Worm (Caenorhabditis elegans) whole organism, L3 larva: ENCODE data around the gene F19H6.4.

Experiments
- R02D3.7 ChIP-seq: fragments of 150-350 bp; optimal IDR thresholded peaks from 2 replicates; lab custom pipeline; 2014; ENCODE audit warnings: missing biosample characterization, missing genetic modification characterization
- ZK546.5 ChIP-seq: sonication (generic microtip); optimal IDR thresholded peaks from 2 replicates; lab custom pipeline; 2017; ENCODE audit warnings: missing biosample characterization, missing genetic modification characterization
- aly-2 ChIP-seq: fragments of 150-350 bp; optimal IDR thresholded peaks from 2 replicates; lab custom pipeline; 2014; ENCODE audit warnings: missing biosample characterization, missing genetic modification characterization
- ama-1 ChIP-seq: fragments of 150-350 bp; optimal IDR thresholded peaks from 2 replicates; lab custom pipeline; 2018
- ceh-28 ChIP-seq: fragments of 150-350 bp; optimal IDR thresholded peaks from 2 replicates; lab custom pipeline; 2014; ENCODE audit warnings: missing biosample characterization, missing genetic modification reagents, missing genetic modification characterization
- ceh-82 ChIP-seq: fragments of 150-350 bp; optimal IDR thresholded peaks from 2 replicates; lab custom pipeline; 2014; ENCODE audit warnings: missing biosample characterization, missing genetic modification characterization
- ceh-9 ChIP-seq: sonication (generic microtip); optimal IDR thresholded peaks from 2 replicates; lab custom pipeline; 2018; ENCODE audit warnings: missing biosample characterization, missing genetic modification characterization
- daf-12 ChIP-seq: fragments of 150-350 bp; optimal IDR thresholded peaks from 2 replicates; lab custom pipeline; 2014; ENCODE audit warnings: missing biosample characterization, missing genetic modification reagents, missing genetic modification characterization
- egl-27 ChIP-seq: sonication (generic microtip); optimal IDR thresholded peaks from 4 replicates; lab custom pipeline; 2017; ENCODE audit warnings: missing biosample characterization, missing genetic modification reagents, missing genetic modification characterization
- elt-1 ChIP-seq: fragments of 150-350 bp; optimal IDR thresholded peaks from 2 replicates; lab custom pipeline; 2014; ENCODE audit warnings: missing biosample characterization, missing genetic modification characterization
- elt-2 ChIP-seq: sonication (generic microtip); optimal IDR thresholded peaks from 2 replicates; lab custom pipeline; 2016; ENCODE audit warnings: missing genetic modification reagents, mild to moderate bottlenecking, missing genetic modification characterization, missing compliant biosample characterization
- elt-3 ChIP-seq, 3 experiments: fragments of 150-350 bp in 1 of 3; sonication (generic microtip) in 2 of 3; optimal IDR thresholded peaks; 2 replicates in 2 of 3; 4 replicates in 1 of 3; lab custom pipeline; 2014 to 2017; ENCODE audit warnings: missing biosample characterization in 3 of 3, missing genetic modification characterization in 3 of 3
- eor-1 ChIP-seq, 2 experiments: fragments of 150-350 bp; optimal IDR thresholded peaks; 2 replicates each; lab custom pipeline; 2014 to 2018; ENCODE audit warnings: missing biosample characterization in 2 of 2, missing genetic modification characterization in 2 of 2
- fkh-10 ChIP-seq: sonication (generic microtip); optimal IDR thresholded peaks from 2 replicates; lab custom pipeline; 2017; ENCODE audit warnings: missing biosample characterization, missing genetic modification reagents, missing genetic modification characterization
- fkh-2 ChIP-seq: fragments of 150-350 bp; optimal IDR thresholded peaks from 2 replicates; lab custom pipeline; 2014; ENCODE audit warnings: missing biosample characterization, missing genetic modification reagents, missing genetic modification characterization
- hmg-11 ChIP-seq: sonication (generic microtip); optimal IDR thresholded peaks from 2 replicates; lab custom pipeline; 2016; ENCODE audit warnings: missing genetic modification characterization, missing compliant biosample characterization
- lin-39 ChIP-seq: fragments of 150-350 bp; optimal IDR thresholded peaks from 2 replicates; lab custom pipeline; 2018; ENCODE audit warnings: missing biosample characterization, missing genetic modification reagents, missing genetic modification characterization
- mdl-1 ChIP-seq: fragments of 150-350 bp; optimal IDR thresholded peaks from 2 replicates; lab custom pipeline; 2014; ENCODE audit warnings: missing biosample characterization, missing genetic modification characterization
- mml-1 ChIP-seq: fragments of 150-350 bp; sonication (generic microtip); optimal IDR thresholded peaks from 3 replicates; lab custom pipeline; 2014; ENCODE audit warnings: missing biosample characterization, missing genetic modification characterization
- nhr-11 ChIP-seq: fragments of 150-350 bp; optimal IDR thresholded peaks from 2 replicates; lab custom pipeline; 2014; ENCODE audit warnings: missing biosample characterization, missing genetic modification characterization
- nhr-23 ChIP-seq: fragments of 150-350 bp; optimal IDR thresholded peaks from 2 replicates; lab custom pipeline; 2014; ENCODE audit warnings: missing biosample characterization, missing genetic modification reagents, missing genetic modification characterization
- nhr-237 ChIP-seq: fragments of 150-350 bp; optimal IDR thresholded peaks from 2 replicates; lab custom pipeline; 2014; ENCODE audit warnings: missing biosample characterization, missing genetic modification characterization
- nhr-43 ChIP-seq: sonication (generic microtip); optimal IDR thresholded peaks from 2 replicates; lab custom pipeline; 2016; ENCODE audit warnings: mild to moderate bottlenecking, missing genetic modification characterization, missing compliant biosample characterization; ENCODE audit not compliant: poor library complexity, severe bottlenecking
- nhr-67 ChIP-seq: fragments of 150-350 bp; optimal IDR thresholded peaks from 2 replicates; lab custom pipeline; 2014; ENCODE audit warnings: missing biosample characterization, missing genetic modification characterization
- nhr-77 ChIP-seq: fragments of 150-350 bp; optimal IDR thresholded peaks from 2 replicates; lab custom pipeline; 2014; ENCODE audit warnings: missing biosample characterization, missing genetic modification characterization
- pha-4 ChIP-seq: fragments of 150-350 bp; optimal IDR thresholded peaks from 2 replicates; lab custom pipeline; 2014; ENCODE audit warnings: missing biosample characterization, missing genetic modification reagents, missing genetic modification characterization
- pqm-1 ChIP-seq: fragments of 150-350 bp; optimal IDR thresholded peaks from 2 replicates; lab custom pipeline; 2017; ENCODE audit warnings: missing biosample characterization, missing genetic modification characterization, inconsistent platforms
- sea-2 ChIP-seq: fragments of 150-350 bp; sonication (generic microtip); optimal IDR thresholded peaks from 4 replicates; lab custom pipeline; 2014; ENCODE audit warnings: missing biosample characterization, missing genetic modification reagents, missing genetic modification characterization
- snpc-4 ChIP-seq: fragments of 150-350 bp; optimal IDR thresholded peaks from 2 replicates; lab custom pipeline; 2014; ENCODE audit warnings: missing biosample characterization, missing genetic modification characterization
- tbx-2 ChIP-seq: sonication (generic microtip); optimal IDR thresholded peaks from 2 replicates; lab custom pipeline; 2016; ENCODE audit warnings: mild to moderate bottlenecking, missing genetic modification characterization, missing compliant biosample characterization
- unc-39 ChIP-seq: sonication (generic microtip); optimal IDR thresholded peaks from 4 replicates; lab custom pipeline; 2017; ENCODE audit warnings: missing biosample characterization, missing genetic modification characterization
- unc-62 ChIP-seq: fragments of 150-350 bp; sonication (generic microtip); optimal IDR thresholded peaks from 4 replicates; lab custom pipeline; 2014; ENCODE audit warnings: missing biosample characterization, missing genetic modification reagents, missing genetic modification characterization
- zag-1 ChIP-seq: fragments of 150-350 bp; optimal IDR thresholded peaks from 2 replicates; lab custom pipeline; 2014; ENCODE audit warnings: missing biosample characterization, missing genetic modification characterization
- ztf-11 ChIP-seq: fragments of 150-350 bp; optimal IDR thresholded peaks from 2 replicates; lab custom pipeline; 2014; ENCODE audit warnings: missing biosample characterization, missing genetic modification characterization
- ztf-4 ChIP-seq: fragments of 150-350 bp; optimal IDR thresholded peaks from 2 replicates; lab custom pipeline; 2014; ENCODE audit warnings: missing biosample characterization, missing genetic modification characterization

Gene F19H6.4

ce11 chrX:12364804-12365203 is 684 bp upstream of the F19H6.4 start, which contains the start of gene F19H6.5:
TSS of gene F19H6.5 (minus strand) at chrX:12364904.
- TF ChIP-seq mml-1 (tag; lab: Kevin White, UChicago): no peak
- no peak for TF ChIP-seq sea-2 (GFP tag; lab: Kevin White, UChicago)
- TF ChIP-seq eor-1 (tag; optimal IDR thresholded peaks at IDR 0.05; lab: Kevin White, UChicago): no peak
- TF ChIP-seq elt-3 (tag; optimal IDR thresholded peaks at IDR 0.05; lab: Kevin White, UChicago): no peak
- no peak for TF ChIP-seq nhr-23 (tag; lab: Kevin White, UChicago)
- no peak for TF ChIP-seq ZK546.5
- no peak for TF ChIP-seq ztf-4 (tag; lab: Kevin White, UChicago)
- no peak for TF ChIP-seq nhr-11 (tag; lab: Kevin White, UChicago)
- TF ChIP-seq R02D3.7 (tag; lab: Kevin White, UChicago): no peak
- TF ChIP-seq hmg-11 (tag; lab: Kevin White, UChicago): no peak
- TF ChIP-seq ceh-28: no peak
- TF ChIP-seq ceh-9 (tag; lab: Kevin White, UChicago): no peak
- TF ChIP-seq zag-1 (tag; lab: Kevin White, UChicago): no peak
- TF ChIP-seq mdl-1 (tag; lab: Kevin White, UChicago): no peak
- TF ChIP-seq daf-12 (tag; lab: Kevin White, UChicago): no peak
- no peak for TF ChIP-seq ceh-82
- TF ChIP-seq, all 47 proteins: peak for 0

- TF ChIP-seq ceh-28 (peak; percentile 33), nhr-23 (tag; lab: Kevin White, UChicago) (no peak), ama-1 (lab: Kevin White, UChicago) (no peak), pqm-1 (tag; lab: Kevin White, UChicago) (peak; percentile 14), unc-62 (GFP tag; lab: Kevin White, UChicago) (no peak), ceh-9 (tag; lab: Kevin White, UChicago) (no peak), ZK546.5 (no peak), lin-39 (tag; lab: Kevin White, UChicago) (peak; percentile 39), tbx-2 (peak; percentile 18), nhr-43 (peak; percentile 44), snpc-4 (tag; lab: Kevin White, UChicago) (no peak), egl-27 (tag; lab: Kevin White, UChicago) (no peak), unc-39 (no peak), zag-1 (tag; lab: Kevin White, UChicago) (no peak), elt-2 (tag; lab: Kevin White, UChicago) (peak; percentile 35), hmg-11 (tag; lab: Kevin White, UChicago) (peak; percentile 87), ztf-11 (no peak), mdl-1 (tag; lab: Kevin White, UChicago) (no peak)
These were observed 2.0 kb downstream of the F19H6.4 start for ce11 chrX:12367498-12367897.

- no peak for TF ChIP-seq nhr-67 (tag; lab: Kevin White, UChicago)
These were observed 5.8 kb downstream of the F19H6.4 start, which contains the start of gene rif-1.2 for ce11 chrX:12371321-12371720. TSS of gene rif-1.2 (minus strand) at chrX:12371421.

- TF ChIP-seq elt-3 (tag; optimal IDR thresholded peaks at IDR 0.05; lab: Kevin White, UChicago) (no peak), sea-2 (GFP tag; lab: Kevin White, UChicago) (no peak), tbx-2 (no peak)
These were observed 10.3 kb downstream of the F19H6.4 start for ce11 chrX:12375783-12376182.

ce11 chrX:12378293-12378692 is 12.8 kb downstream of the F19H6.4 start, which contains the start of gene glb-13:
TSS of gene glb-13 (minus strand) at chrX:12378393.
- TF ChIP-seq nhr-237 (no peak), ceh-82 (no peak), elt-2 (tag; lab: Kevin White, UChicago) (no peak), nhr-77 (tag; lab: Kevin White, UChicago) (no peak), fkh-10 (GFP tag; lab: Kevin White, UChicago) (no peak), pha-4 (tag; lab: Kevin White, UChicago) (no peak), egl-27 (tag; lab: Kevin White, UChicago) (no peak), fkh-2 (tag; lab: Kevin White, UChicago) (no peak), ama-1 (lab: Kevin White, UChicago) (no peak), elt-1 (tag; lab: Kevin White, UChicago) (no peak), aly-2 (no peak), pqm-1 (tag; lab: Kevin White, UChicago) (no peak), elt-3 (tag; optimal IDR thresholded peaks at IDR 0.05; lab: Kevin White, UChicago) (no peak), sea-2 (GFP tag; lab: Kevin White, UChicago) (no peak), ZK546.5 (no peak), mml-1 (tag; lab: Kevin White, UChicago) (no peak), eor-1 (tag; optimal IDR thresholded peaks at IDR 0.05; lab: Kevin White, UChicago) (no peak), lin-39 (tag; lab: Kevin White, UChicago) (no peak), zag-1 (tag; lab: Kevin White, UChicago) (no peak)
